Fruit fly (Drosophila melanogaster) whole organism, embryonic: ENCODE data around the gene Sas-6.

Source experiments
- Aef1 ChIP-seq: fragments of 200-800 bp; sonication (Bioruptor generic); IDR thresholded peaks from 3 replicates; pipeline ENCODE4 v1.3.6; 2022; ENCODE audit warnings: missing biosample characterization, missing genetic modification characterization
- Asciz ChIP-seq: fragments of 200-800 bp; sonication (Bioruptor generic); optimal IDR thresholded peaks from 2 replicates; lab custom pipeline; 2017; ENCODE audit warnings: missing biosample characterization, mild to moderate bottlenecking, missing genetic modification characterization, missing genetic modification reagents
- BEAF-32 ChIP-seq: fragments of 200-800 bp; sonication (Bioruptor generic); optimal IDR thresholded peaks from 3 replicates; lab custom pipeline; 2017; ENCODE audit warnings: missing biosample characterization, missing genetic modification characterization, mild to moderate bottlenecking, moderate library complexity, missing genetic modification reagents
- Bgb ChIP-seq: fragments of 200-800 bp; sonication (Bioruptor generic); IDR thresholded peaks from 2 replicates; pipeline ENCODE4 v1.3.6; 2022; ENCODE audit warnings: missing biosample characterization, missing genetic modification characterization; ENCODE audit not compliant: partially characterized antibody
- BtbVII ChIP-seq: fragments of 200-800 bp; sonication (Bioruptor generic); optimal IDR thresholded peaks from 3 replicates; lab custom pipeline; 2017; ENCODE audit warnings: missing biosample characterization, mild to moderate bottlenecking, missing genetic modification characterization
- CG10431 ChIP-seq: fragments of 200-800 bp; sonication (Bioruptor generic); optimal IDR thresholded peaks from 3 replicates; lab custom pipeline; 2018; ENCODE audit warnings: missing biosample characterization, mild to moderate bottlenecking, missing genetic modification characterization
- CG11723 ChIP-seq: fragments of 200-800 bp; sonication (Bioruptor generic); optimal IDR thresholded peaks from 2 replicates; lab custom pipeline; 2017; ENCODE audit warnings: missing biosample characterization, mild to moderate bottlenecking, missing genetic modification characterization
- CG13894 ChIP-seq: fragments of 200-800 bp; sonication (Bioruptor generic); optimal IDR thresholded peaks from 3 replicates; lab custom pipeline; 2018; ENCODE audit warnings: missing biosample characterization, mild to moderate bottlenecking, missing genetic modification characterization, moderate library complexity
- CG16863 ChIP-seq: fragments of 200-800 bp; sonication (Bioruptor generic); optimal IDR thresholded peaks from 3 replicates; lab custom pipeline; 2016; ENCODE audit warnings: missing biosample characterization, missing genetic modification characterization
- CG1832 ChIP-seq: fragments of 200-800 bp; sonication (Bioruptor generic); optimal IDR thresholded peaks from 2 replicates; lab custom pipeline; 2017; ENCODE audit warnings: missing biosample characterization, mild to moderate bottlenecking, missing genetic modification characterization, inconsistent platforms
- CG2199 ChIP-seq: fragments of 200-800 bp; sonication (Bioruptor generic); IDR thresholded peaks from 3 replicates; pipeline ENCODE4 v1.3.6; 2022; ENCODE audit warnings: missing biosample characterization, missing genetic modification characterization
- CG32532 ChIP-seq: fragments of 200-800 bp; sonication (Bioruptor generic); IDR thresholded peaks from 2 replicates; pipeline ENCODE4 v1.3.6; 2022; ENCODE audit warnings: missing biosample characterization, missing genetic modification characterization
- CG3995 ChIP-seq: fragments of 200-800 bp; sonication (Bioruptor generic); optimal IDR thresholded peaks from 3 replicates; lab custom pipeline; 2016; ENCODE audit warnings: missing biosample characterization, missing genetic modification characterization
- CG8359 ChIP-seq: fragments of 200-800 bp; sonication (Bioruptor generic); optimal IDR thresholded peaks from 2 replicates; lab custom pipeline; 2017; ENCODE audit warnings: missing biosample characterization, mild to moderate bottlenecking, missing genetic modification characterization, borderline replicate concordance
- CG9437 ChIP-seq: fragments of 200-800 bp; sonication (Bioruptor generic); optimal IDR thresholded peaks from 2 replicates; lab custom pipeline; 2018; ENCODE audit warnings: missing biosample characterization, mild to moderate bottlenecking, missing genetic modification characterization
- CG9932 ChIP-seq: fragments of 200-800 bp; sonication (Bioruptor generic); IDR thresholded peaks from 2 replicates; pipeline ENCODE4 v1.3.6; 2022; ENCODE audit warnings: missing biosample characterization, missing genetic modification characterization
- Chrac-16 ChIP-seq: fragments of 200-800 bp; sonication (Bioruptor generic); optimal IDR thresholded peaks from 3 replicates; lab custom pipeline; 2016; ENCODE audit warnings: missing biosample characterization, missing genetic modification characterization
- Dek ChIP-seq: fragments of 200-800 bp; sonication (Bioruptor generic); optimal IDR thresholded peaks from 3 replicates; lab custom pipeline; 2019; ENCODE audit warnings: missing biosample characterization, mild to moderate bottlenecking, missing genetic modification characterization, moderate library complexity
- Drgx ChIP-seq: fragments of 200-800 bp; sonication (Bioruptor generic); IDR thresholded peaks from 2 replicates; pipeline ENCODE4 v1.3.6; 2022; ENCODE audit warnings: missing biosample characterization, missing genetic modification characterization
- E2f1 ChIP-seq: fragments of 200-800 bp; sonication (Bioruptor generic); IDR thresholded peaks from 2 replicates; pipeline ENCODE4 v1.3.6; 2022; ENCODE audit warnings: missing biosample characterization, missing genetic modification characterization
- ERR ChIP-seq: fragments of 200-800 bp; sonication (Bioruptor generic); optimal IDR thresholded peaks from 2 replicates; lab custom pipeline; 2016; ENCODE audit warnings: missing biosample characterization, missing genetic modification characterization
- Fer2 ChIP-seq: fragments of 200-800 bp; sonication (Bioruptor generic); optimal IDR thresholded peaks from 2 replicates; lab custom pipeline; 2018; ENCODE audit warnings: missing biosample characterization, mild to moderate bottlenecking, missing genetic modification characterization, moderate library complexity
- GATAe ChIP-seq: fragments of 200-800 bp; sonication (Bioruptor generic); conservative IDR thresholded peaks from 2 replicates; pipeline ENCODE4 v1.3.6; 2022; ENCODE audit warnings: missing biosample characterization, missing genetic modification characterization
- Hey ChIP-seq: fragments of 200-800 bp; sonication (Bioruptor generic); optimal IDR thresholded peaks from 3 replicates; lab custom pipeline; 2018; ENCODE audit warnings: missing biosample characterization, mild to moderate bottlenecking, missing genetic modification characterization
- Lhr ChIP-seq: fragments of 200-800 bp; sonication (Bioruptor generic); optimal IDR thresholded peaks from 3 replicates; lab custom pipeline; 2017; ENCODE audit warnings: mild to moderate bottlenecking, missing biosample characterization, missing genetic modification reagents, missing genetic modification characterization
- MTF-1 ChIP-seq: fragments of 200-800 bp; sonication (Bioruptor generic); optimal IDR thresholded peaks from 2 replicates; lab custom pipeline; 2018; ENCODE audit warnings: missing biosample characterization, mild to moderate bottlenecking, missing genetic modification characterization, borderline replicate concordance
- Max ChIP-seq: fragments of 200-800 bp; sonication (Bioruptor generic); optimal IDR thresholded peaks from 2 replicates; lab custom pipeline; 2016; ENCODE audit warnings: missing biosample characterization, mild to moderate bottlenecking, missing genetic modification characterization
- Myb ChIP-seq: fragments of 200-800 bp; sonication (Bioruptor generic); optimal IDR thresholded peaks from 2 replicates; lab custom pipeline; 2016; ENCODE audit warnings: missing biosample characterization, missing genetic modification characterization
- abd-A ChIP-seq: fragments of 200-800 bp; sonication (Bioruptor generic); optimal IDR thresholded peaks from 3 replicates; lab custom pipeline; 2019; ENCODE audit warnings: missing biosample characterization, mild to moderate bottlenecking, missing genetic modification characterization, moderate library complexity
- bigmax ChIP-seq: fragments of 200-800 bp; sonication (Bioruptor generic); optimal IDR thresholded peaks from 2 replicates; lab custom pipeline; 2018; ENCODE audit warnings: missing biosample characterization, mild to moderate bottlenecking, missing genetic modification characterization
- corto ChIP-seq: fragments of 200-800 bp; sonication (Bioruptor generic); optimal IDR thresholded peaks from 2 replicates; lab custom pipeline; 2016; ENCODE audit warnings: missing biosample characterization, mild to moderate bottlenecking, missing genetic modification characterization, moderate library complexity
- crol ChIP-seq: fragments of 200-800 bp; sonication (Bioruptor generic); IDR thresholded peaks from 2 replicates; pipeline ENCODE4 v1.3.6; 2022; ENCODE audit warnings: missing biosample characterization, missing genetic modification characterization
- da ChIP-seq: fragments of 200-800 bp; sonication (Bioruptor generic); optimal IDR thresholded peaks from 2 replicates; lab custom pipeline; 2016; ENCODE audit warnings: missing biosample characterization, missing genetic modification characterization
- dmrt11E ChIP-seq: fragments of 200-800 bp; sonication (Bioruptor generic); optimal IDR thresholded peaks from 3 replicates; lab custom pipeline; 2018; ENCODE audit warnings: missing biosample characterization, mild to moderate bottlenecking, missing genetic modification characterization, moderate library complexity
- fd64A ChIP-seq: fragments of 200-800 bp; sonication (Bioruptor generic); optimal IDR thresholded peaks from 3 replicates; lab custom pipeline; 2018; ENCODE audit warnings: missing biosample characterization, mild to moderate bottlenecking, missing genetic modification characterization
- hb ChIP-seq: fragments of 200-800 bp; sonication (Bioruptor generic); IDR thresholded peaks from 3 replicates; pipeline ENCODE4 v1.3.6; 2022; ENCODE audit warnings: missing biosample characterization, missing genetic modification characterization; ENCODE audit not compliant: partially characterized antibody
- hkb ChIP-seq, 2 experiments: fragments of 200-800 bp in 1 of 2; fragments of >200 bp in 1 of 2; sonication (Bioruptor generic) in 1 of 2; IDR thresholded peaks in 1 of 2; optimal IDR thresholded peaks in 1 of 2; 2 replicates each; pipeline versions ENCODE4 v1.3.6 to Lab custom; 2017 to 2022; ENCODE audit warnings: missing biosample characterization in 1 of 2, missing genetic modification characterization in 1 of 2
- inv ChIP-seq: fragments of 200-800 bp; sonication (Bioruptor generic); IDR thresholded peaks from 2 replicates; pipeline ENCODE4 v1.3.6; 2022; ENCODE audit warnings: missing biosample characterization, missing genetic modification characterization; ENCODE audit not compliant: partially characterized antibody
- lbe ChIP-seq: fragments of 200-800 bp; sonication (Bioruptor generic); optimal IDR thresholded peaks from 2 replicates; lab custom pipeline; 2016; ENCODE audit warnings: missing biosample characterization, mild to moderate bottlenecking, missing genetic modification characterization
- nerfin-2 ChIP-seq: fragments of 200-800 bp; sonication (Bioruptor generic); IDR thresholded peaks from 2 replicates; pipeline ENCODE4 v1.3.6; 2022; ENCODE audit warnings: missing biosample characterization, missing genetic modification characterization; ENCODE audit not compliant: partially characterized antibody
- pfk ChIP-seq: fragments of 200-800 bp; sonication (Bioruptor generic); optimal IDR thresholded peaks from 2 replicates; lab custom pipeline; 2018; ENCODE audit warnings: missing biosample characterization, mild to moderate bottlenecking, missing genetic modification characterization, moderate library complexity
- sim ChIP-seq: fragments of 200-800 bp; sonication (Bioruptor generic); IDR thresholded peaks from 2 replicates; pipeline ENCODE4 v1.3.6; 2022; ENCODE audit warnings: missing biosample characterization, missing genetic modification characterization
- tup ChIP-seq: fragments of 200-800 bp; sonication (Bioruptor generic); optimal IDR thresholded peaks from 2 replicates; lab custom pipeline; 2016; ENCODE audit warnings: missing biosample characterization, mild to moderate bottlenecking, missing genetic modification characterization, moderate library complexity
- unc-4 ChIP-seq: fragments of 200-800 bp; sonication (Bioruptor generic); IDR thresholded peaks from 2 replicates; pipeline ENCODE4 v1.3.6; 2022; ENCODE audit warnings: missing biosample characterization, missing genetic modification characterization; ENCODE audit not compliant: partially characterized antibody
- wdn ChIP-seq: fragments of 200-800 bp; sonication (Bioruptor generic); IDR thresholded peaks from 2 replicates; pipeline ENCODE4 v1.3.6; 2022; ENCODE audit warnings: missing biosample characterization, missing genetic modification characterization
- zfh1 ChIP-seq: fragments of 200-800 bp; sonication (Bioruptor generic); IDR thresholded peaks from 3 replicates; pipeline ENCODE4 v1.3.6; 2022; ENCODE audit warnings: missing biosample characterization, missing genetic modification characterization

Sas-6 gene

dm6 chr3R:30021559-30022451 is 26.6 kb downstream of the Sas-6 start, which contains the start of gene Mgat2 (continued):
- 0 out of 3 replicates have a peak, but pooled peaks have one; percentile 33 for TF ChIP-seq zfh1
- TF ChIP-seq Lhr (GFP tag; lab: Kevin White, UChicago), result no peak
- no peak for TF ChIP-seq Fer2 (tag; lab: Kevin White, UChicago)
- TF ChIP-seq abd-A, result peak; percentile 96
- TF ChIP-seq nerfin-2, result peak; percentile 72
- no peak for TF ChIP-seq crol (GFP tag; lab: Robert Waterston, UW)
- no peak for TF ChIP-seq GATAe
- peak; percentile 34 for TF ChIP-seq lbe (GFP tag; lab: Kevin White, UChicago)
- TF ChIP-seq Chrac-16 (GFP tag; lab: Kevin White, UChicago), result no peak
- TF ChIP-seq pfk, result peak; percentile 83
- no peak for TF ChIP-seq sim (GFP tag; lab: Robert Waterston, UW)
- TF ChIP-seq CG8359 (GFP tag; lab: Kevin White, UChicago), result no peak
- no peak for TF ChIP-seq Myb (GFP tag; lab: Kevin White, UChicago)
- TF ChIP-seq da (GFP tag; lab: Kevin White, UChicago), result peak; percentile 23
- TF ChIP-seq fd64A, result peak; percentile 67
- no peak for TF ChIP-seq wdn (GFP tag; lab: Robert Waterston, UW)
- TF ChIP-seq Dek (tag; lab: Kevin White, UChicago), result peak; percentile 43
- TF ChIP-seq MTF-1 (GFP tag; lab: Kevin White, UChicago), result peak; percentile 62
- TF ChIP-seq Hey, result no peak
- peak; percentile 3 for TF ChIP-seq CG3995 (GFP tag; lab: Kevin White, UChicago)
- peak; percentile 49; the same call in 1 of the 2 replicates for TF ChIP-seq E2f1
- TF ChIP-seq BEAF-32 (GFP tag; lab: Kevin White, UChicago), result peak; percentile 90
- TF ChIP-seq CG32532, result peak; percentile 21; the same call in 1 of the 2 replicates
- TF ChIP-seq dmrt11E (tag; lab: Kevin White, UChicago), result peak; percentile 2
- TF ChIP-seq unc-4, result peak; percentile 91
- TF ChIP-seq CG16863 (GFP tag; lab: Kevin White, UChicago), result peak; percentile 97
- TF ChIP-seq bigmax (GFP tag; lab: Kevin White, UChicago), result peak; percentile 15
- TF ChIP-seq CG1832 (GFP tag; lab: Kevin White, UChicago), result peak; percentile 76
- TF ChIP-seq CG11723 (GFP tag; lab: Kevin White, UChicago), result peak; percentile 16
- no peak for TF ChIP-seq Asciz
- TF ChIP-seq Bgb (GFP tag; lab: Robert Waterston, UW), result peak; percentile 81
- TF ChIP-seq ERR (GFP tag; lab: Kevin White, UChicago), result no peak
- TF ChIP-seq CG9932 (GFP tag; lab: Robert Waterston, UW), result peak; percentile 23; the same call in 1 of the 2 replicates
- peak; percentile 48 for TF ChIP-seq CG13894 (tag; lab: Kevin White, UChicago)
- TF ChIP-seq corto (GFP tag; lab: Kevin White, UChicago), result no peak
- no peak for TF ChIP-seq CG9437
- TF ChIP-seq BtbVII (GFP tag; lab: Kevin White, UChicago), result peak; percentile 63
- peak; percentile 74; the same call in 1 of the 3 replicates for TF ChIP-seq CG2199
- TF ChIP-seq Aef1 (GFP tag; lab: Robert Waterston, UW), result no peak; the same call in 2 of the 3 replicates
- TF ChIP-seq Drgx (GFP tag; lab: Robert Waterston, UW), result peak; percentile 46
- TF ChIP-seq CG10431 (GFP tag; lab: Kevin White, UChicago), result peak; percentile 77
- peak; percentile 75 for TF ChIP-seq hb
- TF ChIP-seq tup, result no peak
- TF ChIP-seq inv, result peak; percentile 74
- TF ChIP-seq hkb (optimal IDR thresholded peaks at IDR 0.05; lab: Kevin White, UChicago), result no peak
- peak; percentile 60; the same call in 1 of the 2 replicates for TF ChIP-seq hkb (GFP tag; IDR thresholded peaks at IDR 0.05; lab: Robert Waterston, UW)
- TF ChIP-seq Max, result peak; percentile 3
